Worm (Caenorhabditis elegans): Measurements from ENCODE around the gene kmo-2.

The kmo-2 gene

DNA sequence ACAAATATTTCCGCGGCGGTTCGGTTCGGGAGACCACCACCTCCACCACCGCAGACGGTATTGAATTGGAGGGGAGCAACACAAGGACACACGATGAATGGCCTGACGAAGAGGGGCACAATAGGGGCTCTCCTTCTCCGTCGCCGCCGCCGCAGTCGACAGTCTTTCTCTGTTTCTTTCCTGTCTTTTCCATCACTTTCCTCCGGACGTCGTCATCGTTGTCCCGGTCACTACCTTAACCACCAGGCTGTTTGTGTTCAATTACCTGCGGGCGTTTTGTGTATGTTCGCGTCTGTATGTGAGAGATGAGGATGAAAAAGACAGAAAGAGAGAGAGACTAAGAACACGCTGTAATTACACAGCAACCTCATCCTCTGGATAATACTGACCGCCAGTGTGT, 28.6 kb downstream of the kmo-2 start:
- TF ChIP-seq lin-39 (tag; optimal IDR thresholded peaks at IDR 0.05) (no peak), fos-1 (tag; optimal IDR thresholded peaks at IDR 0.05) (no peak), R02D3.7 (tag; optimal IDR thresholded peaks at IDR 0.05) (no peak), nhr-6 (tag; optimal IDR thresholded peaks at IDR 0.05) (peak; percentile 63), ceh-82 (tag; optimal IDR thresholded peaks at IDR 0.05) (no peak), dmd-8 (GFP tag; IDR thresholded peaks at IDR 0.05) (no peak), nhr-25 (tag; optimal IDR thresholded peaks at IDR 0.05; ENCODE audit: borderline replicate concordance, insufficient read depth) (peak; percentile 59), D1046.2 (GFP tag; IDR thresholded peaks at IDR 0.05) (no peak), nhr-48 (tag; optimal IDR thresholded peaks at IDR 0.05) (no peak), set-16 (GFP tag; IDR thresholded peaks at IDR 0.05) (no peak; the same call in 1 of the 2 replicates), Y75B8A.6 (GFP tag; IDR thresholded peaks at IDR 0.05) (no peak), arid-1 (GFP tag; conservative IDR thresholded peaks at IDR 0.05) (no peak), zip-11 (GFP tag; IDR thresholded peaks at IDR 0.05) (no peak), nhr-102 (tag; optimal IDR thresholded peaks at IDR 0.05) (no peak), attf-4 (tag; optimal IDR thresholded peaks at IDR 0.05) (no peak), rbr-2 (tag; optimal IDR thresholded peaks at IDR 0.05) (no peak), lin-15B (tag; optimal IDR thresholded peaks at IDR 0.05) (no peak), unc-62 (GFP tag; optimal IDR thresholded peaks at IDR 0.05 in 1 of 2) (peak in 1 of 2 experiments; percentile 90), unc-62 (tag; optimal IDR thresholded peaks at IDR 0.05) (no peak), ceh-28 (tag; optimal IDR thresholded peaks at IDR 0.05) (no peak), sdz-12 (GFP tag; optimal IDR thresholded peaks at IDR 0.05) (no peak), aly-2 (tag; optimal IDR thresholded peaks at IDR 0.05) (no peak), hlh-11 (tag; optimal IDR thresholded peaks at IDR 0.05) (peak; percentile 19), ceh-32 (tag; optimal IDR thresholded peaks at IDR 0.05; ENCODE audit: poor library complexity) (no peak), pha-4 (GFP tag; IDR thresholded peaks at IDR 0.05) (no peak), pha-4 (tag; optimal IDR thresholded peaks at IDR 0.05) (peak; percentile 5), jun-1 (tag; optimal IDR thresholded peaks at IDR 0.05) (no peak)

ce11 chrV:12038783-12039182, 29.6 kb downstream of the kmo-2 start:
- peak; percentile 34 for TF ChIP-seq rbr-2 (tag; optimal IDR thresholded peaks at IDR 0.05)
- TF ChIP-seq F37D6.2 (tag; optimal IDR thresholded peaks at IDR 0.05): peak; percentile 9
- TF ChIP-seq ceh-44 (GFP tag; IDR thresholded peaks at IDR 0.05): 0 out of 2 replicates have a peak, but pooled peaks have one; percentile 2
- TF ChIP-seq lin-39 (tag; optimal IDR thresholded peaks at IDR 0.05): no peak
- TF ChIP-seq lin-15B (tag; optimal IDR thresholded peaks at IDR 0.05): no peak
- TF ChIP-seq hmg-1.1 (GFP tag; IDR thresholded peaks at IDR 0.05): peak; percentile 63
- TF ChIP-seq ama-1 (optimal IDR thresholded peaks at IDR 0.05): peak; percentile 45
- TF ChIP-seq mep-1 (tag; optimal IDR thresholded peaks at IDR 0.05): peak; percentile 52
- peak in 1 of 2 experiments; percentile 12 for TF ChIP-seq lsy-2 (tag; optimal IDR thresholded peaks at IDR 0.05)
- peak; percentile 51 for TF ChIP-seq mes-2 (tag; optimal IDR thresholded peaks at IDR 0.05; ENCODE audit: poor library complexity, severe bottlenecking)
- no peak for TF ChIP-seq zfp-3 (GFP tag; conservative IDR thresholded peaks at IDR 0.05)
- peak; percentile 31 for TF ChIP-seq hlh-30 (tag; optimal IDR thresholded peaks at IDR 0.05; ENCODE audit: insufficient read depth)
- TF ChIP-seq Y75B8A.6 (GFP tag; IDR thresholded peaks at IDR 0.05): no peak
- no peak for TF ChIP-seq ceh-20 (GFP tag; IDR thresholded peaks at IDR 0.05)
- TF ChIP-seq ctbp-1 (GFP tag; IDR thresholded peaks at IDR 0.05): 0 out of 2 replicates have a peak, but pooled peaks have one; percentile 15
- TF ChIP-seq tag-97 (GFP tag; IDR thresholded peaks at IDR 0.05): no peak
- TF ChIP-seq lin-38 (GFP tag; IDR thresholded peaks at IDR 0.05): peak; percentile 28; the same call in 1 of the 2 replicates
- TF ChIP-seq daf-19 (GFP tag; conservative IDR thresholded peaks at IDR 0.05): no peak
- no peak for TF ChIP-seq D1046.2 (GFP tag; IDR thresholded peaks at IDR 0.05)
- peak; percentile 88 for TF ChIP-seq set-16 (GFP tag; IDR thresholded peaks at IDR 0.05)
- peak; percentile 50; the same call in 1 of the 2 replicates for TF ChIP-seq egl-43 (GFP tag; IDR thresholded peaks at IDR 0.05)
- TF ChIP-seq spr-1 (tag; optimal IDR thresholded peaks at IDR 0.05): peak; percentile 18
- TF ChIP-seq nhr-6 (tag; optimal IDR thresholded peaks at IDR 0.05): peak; percentile 25
- TF ChIP-seq lin-13 (GFP tag; optimal IDR thresholded peaks at IDR 0.05): peak; percentile 30
- TF ChIP-seq hif-1 (tag; optimal IDR thresholded peaks at IDR 0.05): peak in 1 of 2 experiments; percentile 14
